Fruit fly (Drosophila melanogaster): ENCODE measurements around the gene PLCXD.

Gene PLCXD

DNA sequence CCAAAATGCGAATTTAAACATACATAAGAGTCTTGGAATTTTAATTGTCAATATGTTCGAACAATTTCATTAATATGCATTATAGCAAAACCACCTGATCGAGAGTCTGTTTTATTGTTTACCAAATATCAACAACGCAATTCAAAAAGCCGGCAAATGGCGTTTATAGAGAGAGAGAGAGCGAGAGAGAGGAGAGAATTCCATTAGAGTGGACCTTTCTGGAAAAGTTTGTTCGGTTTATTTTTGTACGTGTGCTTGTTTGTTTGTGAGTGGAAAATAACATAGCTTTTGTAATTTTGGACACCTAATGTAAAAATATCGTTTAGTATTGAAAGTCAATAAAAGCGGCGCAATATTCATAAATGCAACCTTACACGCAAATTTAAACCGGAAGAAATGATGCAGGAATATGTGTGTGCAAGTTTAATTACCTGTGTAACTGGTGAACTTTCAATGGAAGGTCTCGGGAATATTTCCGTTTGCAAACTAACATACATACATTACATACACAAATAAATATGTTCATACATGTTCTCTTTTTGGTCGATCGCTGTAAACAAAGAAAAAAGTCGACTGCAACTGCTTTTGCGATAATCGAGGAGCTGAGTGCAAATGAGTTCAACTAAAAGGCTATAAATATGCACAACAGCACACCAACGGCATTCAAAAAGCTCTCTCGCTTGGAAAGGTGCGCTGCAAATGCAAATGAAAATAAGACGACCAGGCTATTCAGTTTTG, 4.4 kb upstream of the PLCXD start, which contains the start of gene CG6785:
CG6785 (minus strand) TSS at position 588 of the 738 bp plus-strand sequence.
- TF ChIP-seq kay (GFP tag; ENCODE audit: borderline replicate concordance) (peak; percentile 96), CG5204 (GFP tag; optimal IDR thresholded peaks at IDR 0.05) (peak; percentile 79), cnc (optimal IDR thresholded peaks at IDR 0.05) (no peak), Mnt (GFP tag; optimal IDR thresholded peaks at IDR 0.05) (peak; percentile 78), tj (GFP tag; optimal IDR thresholded peaks at IDR 0.05) (peak; percentile 81), cic (GFP tag; optimal IDR thresholded peaks at IDR 0.05) (peak; percentile 87), CG14711 (tag; optimal IDR thresholded peaks at IDR 0.05) (peak; percentile 87), pad (GFP tag; optimal IDR thresholded peaks at IDR 0.05) (peak; percentile 69), CG12768 (GFP tag; optimal IDR thresholded peaks at IDR 0.05) (peak; percentile 90), bab1 (GFP tag; optimal IDR thresholded peaks at IDR 0.05) (peak; percentile 93), ovo (GFP tag; optimal IDR thresholded peaks at IDR 0.05) (peak; percentile 73), Clk (GFP tag; optimal IDR thresholded peaks at IDR 0.05) (peak; percentile 56), CG7101 (tag; optimal IDR thresholded peaks at IDR 0.05) (peak; percentile 96), CG11617 (GFP tag; optimal IDR thresholded peaks at IDR 0.05) (peak; percentile 95), toe (GFP tag; optimal IDR thresholded peaks at IDR 0.05) (peak; percentile 60), CG1620 (GFP tag; optimal IDR thresholded peaks at IDR 0.05) (peak; percentile 71), CG33017 (tag; optimal IDR thresholded peaks at IDR 0.05) (peak; percentile 88), CG7045 (GFP tag; optimal IDR thresholded peaks at IDR 0.05) (peak; percentile 83), Hr96 (GFP tag; optimal IDR thresholded peaks at IDR 0.05) (peak; percentile 61), Crg-1 (GFP tag; optimal IDR thresholded peaks at IDR 0.05) (peak; percentile 92)

dm6 chr2L:12045578-12045940, 3.7 kb upstream of the PLCXD start:
- TF ChIP-seq CG14711 (tag; optimal IDR thresholded peaks at IDR 0.05) (no peak), CG1620 (GFP tag; optimal IDR thresholded peaks at IDR 0.05) (no peak), ovo (GFP tag; optimal IDR thresholded peaks at IDR 0.05) (no peak), CG12768 (GFP tag; optimal IDR thresholded peaks at IDR 0.05) (no peak), CG7101 (tag; optimal IDR thresholded peaks at IDR 0.05) (no peak), cnc (optimal IDR thresholded peaks at IDR 0.05) (peak in 1 of 2 experiments; percentile 48), Hr96 (GFP tag; optimal IDR thresholded peaks at IDR 0.05) (no peak), cic (GFP tag; optimal IDR thresholded peaks at IDR 0.05) (no peak), CG7045 (GFP tag; optimal IDR thresholded peaks at IDR 0.05) (no peak), CG11617 (GFP tag; optimal IDR thresholded peaks at IDR 0.05) (no peak), pad (GFP tag; optimal IDR thresholded peaks at IDR 0.05) (peak; percentile 81)

DNA sequence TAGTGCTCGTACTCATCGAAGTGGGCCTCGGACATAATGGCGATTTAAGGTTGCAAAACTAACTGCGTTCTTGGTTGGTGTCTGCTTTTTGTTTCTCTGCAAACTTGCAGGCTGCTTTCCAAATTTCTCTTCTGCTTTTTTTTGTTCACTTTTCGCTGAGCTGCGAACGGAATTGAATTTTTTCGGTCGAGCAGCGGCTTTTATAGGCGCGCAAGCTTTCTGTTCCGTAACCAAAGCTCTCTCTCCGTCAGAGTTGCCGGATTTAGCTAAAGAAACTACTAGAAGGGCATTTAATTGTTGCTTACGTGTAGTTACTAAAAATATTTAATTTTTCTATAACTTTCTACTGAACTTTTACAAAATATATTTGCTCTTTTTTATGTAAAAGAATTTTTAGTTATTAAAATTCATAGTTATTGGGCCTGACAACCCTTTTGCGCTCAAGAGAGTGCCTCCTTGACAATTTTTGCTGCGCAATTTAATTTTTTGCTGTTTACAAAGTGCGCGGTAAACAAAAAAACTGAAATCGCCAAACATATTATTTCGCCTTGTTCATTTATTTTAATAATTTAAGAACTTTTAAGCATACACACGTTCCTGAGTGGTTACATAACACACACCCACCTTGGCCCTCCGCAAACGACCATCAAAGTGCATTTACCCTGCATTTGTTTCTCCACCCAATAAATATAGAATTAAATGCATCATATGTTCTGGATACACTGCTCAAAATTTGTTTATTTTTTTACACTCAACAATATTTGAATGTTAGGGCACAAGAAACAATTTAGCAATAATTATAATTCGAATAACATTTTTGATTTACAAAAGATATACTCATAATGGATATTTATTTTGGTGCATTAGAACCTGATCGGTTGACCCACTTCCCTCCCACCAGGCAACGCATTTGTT, 3.0 kb upstream of the PLCXD start, which contains the start of gene CG6770:
CG6770 (minus strand) TSS at position 178 of the 915 bp plus-strand sequence.
- TF ChIP-seq CG7101 (tag; optimal IDR thresholded peaks at IDR 0.05), result peak; percentile 97
- peak; percentile 75 for TF ChIP-seq Hr96 (GFP tag; optimal IDR thresholded peaks at IDR 0.05)
- peak; percentile 93 for TF ChIP-seq kay (GFP tag; ENCODE audit: borderline replicate concordance)
- TF ChIP-seq bab1 (GFP tag; optimal IDR thresholded peaks at IDR 0.05), result peak; percentile 89
- TF ChIP-seq Crg-1 (GFP tag; optimal IDR thresholded peaks at IDR 0.05), result peak; percentile 74
- TF ChIP-seq CG1620 (GFP tag; optimal IDR thresholded peaks at IDR 0.05), result peak; percentile 79
- TF ChIP-seq cnc (optimal IDR thresholded peaks at IDR 0.05), result no peak
- peak; percentile 70 for TF ChIP-seq Mnt (GFP tag; optimal IDR thresholded peaks at IDR 0.05)
- no peak for TF ChIP-seq Clk (GFP tag; optimal IDR thresholded peaks at IDR 0.05)
- TF ChIP-seq tj (GFP tag; optimal IDR thresholded peaks at IDR 0.05), result peak; percentile 96
- TF ChIP-seq toe (GFP tag; optimal IDR thresholded peaks at IDR 0.05), result peak; percentile 85
- peak; percentile 27 for TF ChIP-seq ovo (GFP tag; optimal IDR thresholded peaks at IDR 0.05)
- TF ChIP-seq CG7045 (GFP tag; optimal IDR thresholded peaks at IDR 0.05), result peak; percentile 82
- peak; percentile 85 for TF ChIP-seq CG5204 (GFP tag; optimal IDR thresholded peaks at IDR 0.05)
- TF ChIP-seq pad (GFP tag; optimal IDR thresholded peaks at IDR 0.05), result peak; percentile 43
- TF ChIP-seq CG11617 (GFP tag; optimal IDR thresholded peaks at IDR 0.05), result peak; percentile 95
- peak; percentile 100 for TF ChIP-seq CG14711 (tag; optimal IDR thresholded peaks at IDR 0.05)
- peak; percentile 92 for TF ChIP-seq CG12768 (GFP tag; optimal IDR thresholded peaks at IDR 0.05)
- peak; percentile 97 for TF ChIP-seq CG33017 (tag; optimal IDR thresholded peaks at IDR 0.05)
- peak; percentile 45 for TF ChIP-seq cic (GFP tag; optimal IDR thresholded peaks at IDR 0.05)

DNA sequence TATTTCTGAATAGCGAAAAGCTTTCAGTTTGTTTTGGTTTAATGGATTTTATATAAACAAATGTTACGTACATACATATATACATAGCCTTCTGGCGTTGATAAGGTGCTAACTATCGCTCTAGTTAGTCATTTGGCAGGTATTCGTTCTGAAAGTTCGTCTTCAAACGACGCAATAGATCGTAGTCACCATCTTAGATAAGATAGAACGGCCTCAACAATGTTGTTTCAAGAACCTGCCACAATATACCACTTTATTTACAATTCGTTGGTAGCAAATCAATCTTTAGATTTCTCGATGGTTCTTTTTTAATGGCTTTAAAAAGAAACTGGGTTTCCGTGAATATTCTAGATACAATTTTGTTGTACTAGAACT, 2.4 kb upstream of the PLCXD start:
- TF ChIP-seq cic (GFP tag; optimal IDR thresholded peaks at IDR 0.05), result no peak
- TF ChIP-seq cnc (optimal IDR thresholded peaks at IDR 0.05), result no peak

- TF ChIP-seq Crg-1 (GFP tag; optimal IDR thresholded peaks at IDR 0.05), result no peak
- TF ChIP-seq Mnt (GFP tag; optimal IDR thresholded peaks at IDR 0.05), result no peak
- TF ChIP-seq CG1620 (GFP tag; optimal IDR thresholded peaks at IDR 0.05), result no peak
- TF ChIP-seq cnc (optimal IDR thresholded peaks at IDR 0.05), result no peak
- no peak for TF ChIP-seq bab1 (GFP tag; optimal IDR thresholded peaks at IDR 0.05)
These were observed 495 bp upstream of the PLCXD start, which contains the start of gene Plzf for dm6 chr2L:12048723-12049122. TSS of gene Plzf (minus strand) at chr2L:12048918.

DNA sequence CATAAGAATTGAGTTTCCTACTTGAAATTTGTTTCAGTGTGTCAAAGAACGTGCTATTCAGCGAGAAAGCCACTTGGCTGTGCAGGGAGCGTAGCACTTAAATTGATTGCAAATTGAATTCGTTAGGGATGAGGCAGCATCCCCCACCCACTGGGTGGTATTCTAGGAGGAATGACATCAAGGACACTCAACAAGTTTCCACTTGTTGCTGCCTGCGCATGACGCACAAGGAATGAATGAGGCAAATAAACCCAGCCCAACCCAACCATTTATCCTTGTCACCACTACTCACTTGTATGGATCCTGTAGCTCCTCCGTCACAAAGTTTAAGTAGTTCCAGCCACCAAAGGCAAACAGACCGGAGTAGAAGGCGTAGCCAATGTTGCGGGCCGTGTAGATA, 4.1 kb downstream of the PLCXD start:
- TF ChIP-seq tj (GFP tag; optimal IDR thresholded peaks at IDR 0.05) (no peak), Crg-1 (GFP tag; optimal IDR thresholded peaks at IDR 0.05) (no peak), CG33017 (tag; optimal IDR thresholded peaks at IDR 0.05) (no peak), ovo (GFP tag; optimal IDR thresholded peaks at IDR 0.05) (no peak), CG14711 (tag; optimal IDR thresholded peaks at IDR 0.05) (no peak), CG7045 (GFP tag; optimal IDR thresholded peaks at IDR 0.05) (no peak), cnc (optimal IDR thresholded peaks at IDR 0.05) (no peak), Hr96 (GFP tag; optimal IDR thresholded peaks at IDR 0.05) (no peak), CG7101 (tag; optimal IDR thresholded peaks at IDR 0.05) (no peak), kay (GFP tag; ENCODE audit: borderline replicate concordance) (no peak)
